Worm (Caenorhabditis elegans) whole organism, late embryonic: ENCODE data around the gene cav-1.

ENCODE experiments used
- C38D4.7 ChIP-seq: fragments of 200-800 bp; sonication (Bioruptor generic); optimal IDR thresholded peaks from 2 replicates; lab custom pipeline; 2018; ENCODE audit warnings: mild to moderate bottlenecking, missing genetic modification characterization, moderate library complexity, missing compliant biosample characterization
- F13H6.1 ChIP-seq: sonication (generic microtip); optimal IDR thresholded peaks from 2 replicates; lab custom pipeline; 2016; ENCODE audit warnings: missing genetic modification characterization, missing compliant biosample characterization
- K02D7.2 ChIP-seq: sonication (generic microtip); optimal IDR thresholded peaks from 2 replicates; lab custom pipeline; 2017; ENCODE audit warnings: mild to moderate bottlenecking, missing genetic modification characterization, missing compliant biosample characterization
- K09A11.1 ChIP-seq: sonication (generic microtip); optimal IDR thresholded peaks from 2 replicates; lab custom pipeline; 2017; ENCODE audit warnings: antibody characterized with exemption, mild to moderate bottlenecking, missing genetic modification characterization, missing compliant biosample characterization; ENCODE audit not compliant: insufficient read depth
- Y22D7AL.16 ChIP-seq: sonication (generic microtip); optimal IDR thresholded peaks from 2 replicates; lab custom pipeline; 2016; ENCODE audit warnings: missing genetic modification characterization, missing compliant biosample characterization
- ama-1 ChIP-seq: fragments of 150-350 bp; optimal IDR thresholded peaks from 2 replicates; lab custom pipeline; 2014
- ceh-19 ChIP-seq: fragments of 200-800 bp; sonication (Bioruptor generic); optimal IDR thresholded peaks from 2 replicates; lab custom pipeline; 2018; ENCODE audit warnings: mild to moderate bottlenecking, missing genetic modification characterization, missing compliant biosample characterization
- ceh-24 ChIP-seq: sonication (generic microtip); optimal IDR thresholded peaks from 2 replicates; lab custom pipeline; 2016; ENCODE audit warnings: mild to moderate bottlenecking, missing genetic modification characterization, missing compliant biosample characterization
- ceh-34 ChIP-seq: sonication (generic microtip); optimal IDR thresholded peaks from 2 replicates; lab custom pipeline; 2016; ENCODE audit warnings: mild to moderate bottlenecking, missing genetic modification characterization, missing compliant biosample characterization
- ceh-48 ChIP-seq: sonication (generic microtip); optimal IDR thresholded peaks from 2 replicates; lab custom pipeline; 2016; ENCODE audit warnings: missing genetic modification characterization, inconsistent platforms, missing compliant biosample characterization
- ceh-9 ChIP-seq: sonication (generic microtip); optimal IDR thresholded peaks from 2 replicates; lab custom pipeline; 2016; ENCODE audit warnings: mild to moderate bottlenecking, missing genetic modification characterization, inconsistent platforms, missing compliant biosample characterization
- dmd-4 ChIP-seq: sonication (generic microtip); optimal IDR thresholded peaks from 2 replicates; lab custom pipeline; 2016; ENCODE audit warnings: borderline replicate concordance, missing genetic modification characterization, missing compliant biosample characterization
- dve-1 ChIP-seq: sonication (generic microtip); optimal IDR thresholded peaks from 2 replicates; lab custom pipeline; 2017; ENCODE audit warnings: antibody characterized with exemption, mild to moderate bottlenecking, missing genetic modification characterization, missing compliant biosample characterization
- elt-4 ChIP-seq: sonication (generic microtip); optimal IDR thresholded peaks from 2 replicates; lab custom pipeline; 2016; ENCODE audit warnings: missing genetic modification characterization, missing compliant biosample characterization
- ets-4 ChIP-seq: sonication (generic microtip); optimal IDR thresholded peaks from 2 replicates; lab custom pipeline; 2016; ENCODE audit warnings: missing genetic modification characterization, missing compliant biosample characterization
- eyg-1 ChIP-seq: sonication (generic microtip); optimal IDR thresholded peaks from 2 replicates; lab custom pipeline; 2016; ENCODE audit warnings: missing genotype, missing genetic modification characterization, missing compliant biosample characterization
- fax-1 ChIP-seq: sonication (generic microtip); optimal IDR thresholded peaks from 2 replicates; lab custom pipeline; 2016; ENCODE audit warnings: missing genotype, missing genetic modification characterization, missing compliant biosample characterization
- hlh-13 ChIP-seq: fragments of 200-800 bp; sonication (Bioruptor generic); optimal IDR thresholded peaks from 2 replicates; lab custom pipeline; 2018; ENCODE audit warnings: mild to moderate bottlenecking, missing genetic modification characterization, missing compliant biosample characterization
- hlh-6 ChIP-seq: sonication (generic microtip); optimal IDR thresholded peaks from 2 replicates; lab custom pipeline; 2016; ENCODE audit warnings: missing genotype, missing genetic modification characterization, missing compliant biosample characterization
- hlh-8 ChIP-seq: sonication (generic microtip); optimal IDR thresholded peaks from 2 replicates; lab custom pipeline; 2016; ENCODE audit warnings: missing genotype, missing genetic modification characterization, missing compliant biosample characterization
- madf-2 ChIP-seq: sonication (generic microtip); optimal IDR thresholded peaks from 2 replicates; lab custom pipeline; 2017; ENCODE audit warnings: missing genetic modification characterization, missing compliant biosample characterization
- mec-3 ChIP-seq: sonication (generic microtip); optimal IDR thresholded peaks from 2 replicates; lab custom pipeline; 2016; ENCODE audit warnings: borderline replicate concordance, missing genetic modification characterization, missing compliant biosample characterization
- nfya-1 ChIP-seq: sonication (generic microtip); optimal IDR thresholded peaks from 2 replicates; lab custom pipeline; 2017; ENCODE audit warnings: missing genetic modification characterization, mild to moderate bottlenecking, missing compliant biosample characterization, antibody characterized with exemption, moderate library complexity
- nhr-232 ChIP-seq: sonication (generic microtip); optimal IDR thresholded peaks from 2 replicates; lab custom pipeline; 2016; ENCODE audit warnings: missing genetic modification characterization, missing compliant biosample characterization
- pag-3 ChIP-seq: sonication (generic microtip); optimal IDR thresholded peaks from 2 replicates; lab custom pipeline; 2016; ENCODE audit warnings: missing compliant biosample characterization, missing genetic modification characterization, borderline replicate concordance
- pat-9 ChIP-seq: fragments of 200-800 bp; sonication (Bioruptor generic); optimal IDR thresholded peaks from 2 replicates; lab custom pipeline; 2018; ENCODE audit warnings: mild to moderate bottlenecking, missing genetic modification characterization, moderate library complexity, missing compliant biosample characterization
- pax-1 ChIP-seq: fragments of 150-350 bp; optimal IDR thresholded peaks from 2 replicates; lab custom pipeline; 2014; ENCODE audit warnings: missing biosample characterization, missing genetic modification characterization
- pha-2 ChIP-seq: sonication (generic microtip); optimal IDR thresholded peaks from 2 replicates; lab custom pipeline; 2017; ENCODE audit warnings: mild to moderate bottlenecking, missing genetic modification characterization, missing compliant biosample characterization
- rnt-1 ChIP-seq: sonication (generic microtip); optimal IDR thresholded peaks from 2 replicates; lab custom pipeline; 2016; ENCODE audit warnings: missing genetic modification characterization, missing compliant biosample characterization
- sdc-2 ChIP-seq: sonication (generic microtip); optimal IDR thresholded peaks from 2 replicates; lab custom pipeline; 2016; ENCODE audit warnings: missing genotype, missing genetic modification characterization, missing compliant biosample characterization
- sox-2 ChIP-seq: fragments of 200-800 bp; sonication (Bioruptor generic); IDR thresholded peaks from 2 replicates; pipeline ENCODE4 v1.3.6; 2022; ENCODE audit warnings: missing genetic modification reagents, missing genetic modification characterization, missing compliant biosample characterization
- syd-9 ChIP-seq: sonication (generic microtip); optimal IDR thresholded peaks from 2 replicates; lab custom pipeline; 2016; ENCODE audit warnings: mild to moderate bottlenecking, missing genetic modification characterization, moderate library complexity, missing compliant biosample characterization
- tbx-7 ChIP-seq: sonication (generic microtip); optimal IDR thresholded peaks from 2 replicates; lab custom pipeline; 2016; ENCODE audit warnings: missing genotype, missing genetic modification characterization, missing compliant biosample characterization
- ttx-3 ChIP-seq: sonication (generic microtip); optimal IDR thresholded peaks from 2 replicates; lab custom pipeline; 2016; ENCODE audit warnings: missing genetic modification reagents, missing genetic modification characterization, missing compliant biosample characterization
- unc-42 ChIP-seq: sonication (generic microtip); optimal IDR thresholded peaks from 2 replicates; lab custom pipeline; 2016; ENCODE audit warnings: missing genotype, missing genetic modification characterization, missing compliant biosample characterization
- unc-55 ChIP-seq: sonication (generic microtip); optimal IDR thresholded peaks from 2 replicates; lab custom pipeline; 2017; ENCODE audit warnings: missing biosample characterization, missing genetic modification reagents, missing genetic modification characterization
- zip-5 ChIP-seq: sonication (generic microtip); optimal IDR thresholded peaks from 2 replicates; lab custom pipeline; 2016; ENCODE audit warnings: missing genetic modification characterization, missing compliant biosample characterization
- ztf-16 ChIP-seq: sonication (generic microtip); optimal IDR thresholded peaks from 2 replicates; lab custom pipeline; 2017; ENCODE audit warnings: missing genetic modification characterization, missing compliant biosample characterization

The cav-1 gene

DNA sequence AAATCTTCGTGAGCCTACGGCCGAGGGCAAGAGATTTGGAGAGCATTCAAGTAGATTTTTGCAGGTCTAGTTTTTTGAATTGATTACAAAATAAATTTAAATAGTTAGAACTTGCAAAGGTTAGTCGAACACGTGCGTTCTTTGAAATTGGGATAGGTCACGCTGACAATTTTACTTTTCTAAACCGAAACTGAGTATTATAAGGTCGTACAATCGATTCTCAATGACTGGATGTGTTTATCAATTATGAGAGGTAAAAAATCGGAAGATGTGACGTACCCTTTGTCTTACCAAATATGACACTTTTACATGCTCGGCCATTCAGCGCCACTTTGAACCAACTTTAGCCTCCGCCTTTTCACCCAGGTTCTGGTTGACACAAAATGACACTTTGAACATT, 25.5 kb upstream of the cav-1 start, which contains the start of gene C28D4.5:
C28D4.5 (minus strand) TSS at position 101 of the 400 bp plus-strand sequence.
- no peak for TF ChIP-seq syd-9 (tag; lab: Kevin White, UChicago)
- no peak for TF ChIP-seq sox-2 (GFP tag; lab: Robert Waterston, UW)

DNA sequence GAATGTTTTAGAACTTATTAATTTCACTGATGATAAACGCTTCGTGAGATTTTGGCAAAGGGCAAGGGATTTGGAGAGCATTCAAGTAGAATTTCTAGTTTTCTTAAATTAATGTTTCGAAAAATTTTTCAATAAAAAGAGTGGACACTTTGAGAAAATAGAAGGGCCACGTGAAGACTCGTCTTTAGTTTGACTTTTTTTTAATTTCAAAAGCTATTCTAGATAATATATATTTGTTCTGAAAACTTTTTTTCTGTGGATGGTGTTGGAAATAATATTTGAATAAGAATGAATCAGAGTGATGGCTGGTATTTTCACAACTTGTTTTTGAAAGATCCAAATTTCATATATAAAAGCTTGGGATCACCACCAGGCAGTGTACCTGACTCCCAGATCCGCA, 24.0 kb upstream of the cav-1 start, which contains the start of gene C28D4.8:
C28D4.8 (minus strand) TSS at position 101 of the 400 bp plus-strand sequence.
- TF ChIP-seq syd-9 (tag; lab: Kevin White, UChicago) = no peak
- no peak for TF ChIP-seq ama-1 (lab: Kevin White, UChicago)
- TF ChIP-seq elt-4 (tag; lab: Kevin White, UChicago) = no peak
- no peak for TF ChIP-seq sdc-2 (tag; lab: Kevin White, UChicago)
- TF ChIP-seq K09A11.1 = no peak
- TF ChIP-seq unc-42 (tag; lab: Kevin White, UChicago) = no peak
- no peak for TF ChIP-seq dve-1
- no peak for TF ChIP-seq K02D7.2 (tag; lab: Kevin White, UChicago)
- no peak for TF ChIP-seq pat-9
- no peak for TF ChIP-seq ztf-16
- TF ChIP-seq ets-4 = no peak
- TF ChIP-seq zip-5 (tag; lab: Kevin White, UChicago) = no peak
- no peak for TF ChIP-seq eyg-1 (tag; lab: Kevin White, UChicago)
- TF ChIP-seq Y22D7AL.16 (tag; lab: Kevin White, UChicago) = no peak

DNA sequence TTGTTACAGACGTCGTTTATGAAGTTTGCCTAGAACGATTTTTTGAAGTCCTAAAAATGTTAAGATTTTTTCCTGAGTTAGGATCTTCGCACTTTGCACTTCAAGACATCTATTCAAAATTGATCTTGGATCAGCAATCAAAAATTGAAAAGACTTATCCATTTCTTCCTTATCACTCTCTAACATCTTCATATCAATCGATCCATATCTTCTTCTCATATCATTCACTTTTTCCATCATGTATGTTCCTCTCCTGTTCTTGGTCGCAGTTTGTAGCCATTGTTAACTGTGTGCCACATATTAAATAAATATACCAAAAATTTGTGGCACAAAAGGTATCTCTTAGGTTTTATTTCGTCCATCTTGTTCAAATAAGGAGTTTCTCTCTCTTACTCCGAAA, 16.6 kb upstream of the cav-1 start:
- TF ChIP-seq hlh-8 (tag; lab: Kevin White, UChicago) = no peak
- no peak for TF ChIP-seq ets-4
- no peak for TF ChIP-seq mec-3 (tag; lab: Kevin White, UChicago)
- TF ChIP-seq unc-55 (GFP tag; lab: Kevin White, UChicago) = no peak
- no peak for TF ChIP-seq ttx-3 (tag; lab: Kevin White, UChicago)
- TF ChIP-seq ceh-19 = no peak
- no peak for TF ChIP-seq ceh-34 (tag; lab: Kevin White, UChicago)
- no peak for TF ChIP-seq unc-42 (tag; lab: Kevin White, UChicago)
- no peak for TF ChIP-seq eyg-1 (tag; lab: Kevin White, UChicago)
- no peak for TF ChIP-seq ceh-48
- no peak for TF ChIP-seq C38D4.7
- TF ChIP-seq madf-2 (tag; lab: Kevin White, UChicago) = no peak
- no peak for TF ChIP-seq hlh-6 (tag; lab: Kevin White, UChicago)
- no peak for TF ChIP-seq elt-4 (tag; lab: Kevin White, UChicago)
- TF ChIP-seq F13H6.1 (tag; lab: Kevin White, UChicago) = no peak
- no peak for TF ChIP-seq pax-1
- no peak for TF ChIP-seq pag-3
- no peak for TF ChIP-seq pat-9
- no peak for TF ChIP-seq K02D7.2 (tag; lab: Kevin White, UChicago)
- TF ChIP-seq ceh-9 (tag; lab: Kevin White, UChicago) = no peak

DNA sequence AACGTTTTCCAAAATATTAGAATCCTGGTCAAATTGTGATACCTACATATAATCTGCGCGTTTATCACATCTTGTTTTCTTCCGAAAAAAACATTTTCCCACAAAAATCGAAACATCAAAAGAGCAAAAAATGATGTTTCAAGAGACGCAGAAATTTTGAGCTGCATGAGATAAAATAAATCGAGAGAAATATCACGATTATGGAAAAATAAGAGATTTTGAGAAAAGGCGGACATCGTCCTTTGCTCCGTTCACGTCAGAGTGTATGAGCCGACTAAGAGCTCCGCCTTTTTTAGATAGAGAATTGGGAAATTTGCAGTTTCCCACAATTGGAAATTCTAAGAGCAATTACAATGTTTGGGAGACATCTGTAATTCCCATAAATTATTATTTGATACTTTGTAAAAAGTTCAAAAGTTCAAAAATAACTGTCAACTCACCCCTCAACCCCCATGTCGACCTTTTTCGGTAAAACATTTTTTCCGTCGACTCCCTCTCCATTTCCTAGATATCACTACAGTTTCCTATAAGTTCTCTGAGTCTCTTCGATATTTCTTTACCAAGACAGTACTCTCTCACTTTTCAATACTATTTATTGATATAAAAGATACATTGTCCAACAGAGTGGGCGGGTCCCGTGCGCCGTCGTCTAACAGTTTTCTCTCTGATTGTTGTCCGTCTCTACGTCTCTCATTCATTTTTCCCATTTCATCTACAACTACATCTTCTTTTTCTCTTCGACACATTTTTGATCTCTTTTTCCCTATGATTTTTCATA, 15.5 kb upstream of the cav-1 start:
- TF ChIP-seq ets-4 = no peak
- TF ChIP-seq nhr-232 = no peak
- no peak for TF ChIP-seq ztf-16
- TF ChIP-seq ttx-3 (tag; lab: Kevin White, UChicago) = no peak

DNA sequence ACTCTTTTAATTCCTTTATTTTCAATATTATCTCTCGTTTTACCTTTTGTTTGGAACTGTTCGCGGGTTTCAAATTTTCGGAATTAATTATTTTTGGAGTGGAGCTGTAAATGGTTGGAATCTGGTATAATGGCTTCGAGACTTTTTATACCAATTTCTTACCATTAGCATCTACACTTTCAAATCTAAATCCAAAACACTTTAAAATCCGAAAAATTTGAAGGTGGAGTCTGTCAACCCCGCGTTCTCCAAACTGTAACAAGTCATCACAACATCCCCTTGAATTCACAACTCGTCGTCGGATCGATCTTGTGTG, 14.9 kb upstream of the cav-1 start, which contains the start of gene nhr-97:
nhr-97 (plus strand) TSS at position 217 of the 316 bp plus-strand sequence.
- no peak for TF ChIP-seq pax-1
- TF ChIP-seq nfya-1 (tag; lab: Kevin White, UChicago) = no peak
- no peak for TF ChIP-seq hlh-13 (GFP tag; lab: Kevin White, UChicago)
- TF ChIP-seq unc-55 (GFP tag; lab: Kevin White, UChicago) = no peak
- TF ChIP-seq fax-1 (tag; lab: Kevin White, UChicago) = no peak
- TF ChIP-seq pat-9 = no peak
- TF ChIP-seq tbx-7 = no peak
- TF ChIP-seq dmd-4 (tag; lab: Kevin White, UChicago) = no peak
- TF ChIP-seq pha-2 (tag; lab: Kevin White, UChicago) = no peak
- TF ChIP-seq mec-3 (tag; lab: Kevin White, UChicago) = no peak
- no peak for TF ChIP-seq ceh-24
- TF ChIP-seq rnt-1 (tag; lab: Kevin White, UChicago) = no peak
